Worm (Caenorhabditis elegans) whole organism, L1 larva: ENCODE measurements around the gene C45G9.2.

Source experiments
- ama-1 ChIP-seq: fragments of 150-350 bp; optimal IDR thresholded peaks from 2 replicates; lab custom pipeline; 2014
- ceh-8 ChIP-seq: fragments of 200-800 bp; sonication (Bioruptor generic); optimal IDR thresholded peaks from 2 replicates; lab custom pipeline; 2018; ENCODE audit warnings: mild to moderate bottlenecking, missing genetic modification characterization, moderate library complexity, missing compliant biosample characterization
- ceh-88 ChIP-seq: fragments of 200-800 bp; sonication (Bioruptor generic); IDR thresholded peaks from 2 replicates; pipeline ENCODE4 v1.3.6; 2022; ENCODE audit warnings: missing genetic modification characterization, missing compliant biosample characterization
- fos-1 ChIP-seq: fragments of 150-350 bp; optimal IDR thresholded peaks from 2 replicates; lab custom pipeline; 2014; ENCODE audit warnings: missing biosample characterization, missing genetic modification characterization
- jun-1 ChIP-seq: fragments of 150-350 bp; optimal IDR thresholded peaks from 2 replicates; lab custom pipeline; 2014; ENCODE audit warnings: missing biosample characterization, missing genetic modification reagents, missing genetic modification characterization
- lin-14 ChIP-seq: fragments of 200-800 bp; sonication (Bioruptor generic); optimal IDR thresholded peaks from 2 replicates; lab custom pipeline; 2018; ENCODE audit warnings: mild to moderate bottlenecking, missing genetic modification characterization, moderate library complexity, missing compliant biosample characterization
- lin-39 ChIP-seq: fragments of 150-350 bp; optimal IDR thresholded peaks from 2 replicates; lab custom pipeline; 2014; ENCODE audit warnings: missing biosample characterization, missing genetic modification reagents, missing genetic modification characterization
- lsy-2 ChIP-seq, 2 experiments: fragments of 150-350 bp; optimal IDR thresholded peaks; 2 replicates each; lab custom pipeline; 2014; ENCODE audit warnings: missing biosample characterization in 2 of 2, missing genetic modification characterization in 2 of 2
- mef-2 ChIP-seq: fragments of 150-350 bp; optimal IDR thresholded peaks from 2 replicates; lab custom pipeline; 2014; ENCODE audit warnings: missing biosample characterization, missing genetic modification characterization
- mep-1 ChIP-seq: fragments of 150-350 bp; optimal IDR thresholded peaks from 2 replicates; lab custom pipeline; 2014; ENCODE audit warnings: missing biosample characterization, missing genetic modification characterization
- unc-62 ChIP-seq: fragments of 150-350 bp; optimal IDR thresholded peaks from 2 replicates; lab custom pipeline; 2014; ENCODE audit warnings: missing biosample characterization, missing genetic modification reagents, missing genetic modification characterization

- TF ChIP-seq fos-1 (no peak), lin-39 (tag; lab: Kevin White, UChicago) (no peak), unc-62 (GFP tag; lab: Kevin White, UChicago) (no peak), ceh-8 (GFP tag; lab: Kevin White, UChicago) (no peak), jun-1 (tag; lab: Kevin White, UChicago) (no peak), ama-1 (lab: Kevin White, UChicago) (no peak), mef-2 (tag; lab: Kevin White, UChicago) (no peak), lin-14 (GFP tag; lab: Kevin White, UChicago) (no peak), ceh-88 (no peak), mep-1 (tag; lab: Kevin White, UChicago) (no peak), lsy-2 (tag; optimal IDR thresholded peaks at IDR 0.05; lab: Kevin White, UChicago) (no peak)
Observed at ce11 chrIII:5071509-5071908, 2.6 kb downstream of the C45G9.2 start, which contains the start of gene C45G9.12.
